Worm (Caenorhabditis elegans) whole organism, L1 larva: ENCODE data around the gene cest-32.

Source experiments
- C16A3.4 ChIP-seq: fragments of 150-350 bp; optimal IDR thresholded peaks from 2 replicates; lab custom pipeline; 2014; ENCODE audit warnings: missing biosample characterization, missing genetic modification characterization
- F16B12.6 ChIP-seq: fragments of 150-350 bp; optimal IDR thresholded peaks from 2 replicates; lab custom pipeline; 2014; ENCODE audit warnings: missing biosample characterization, missing genetic modification characterization
- Y116A8C.19 ChIP-seq: sonication (generic microtip); optimal IDR thresholded peaks from 2 replicates; lab custom pipeline; 2016; ENCODE audit warnings: missing compliant biosample characterization, missing genetic modification characterization, borderline replicate concordance
- ama-1 ChIP-seq: fragments of 150-350 bp; optimal IDR thresholded peaks from 2 replicates; lab custom pipeline; 2014
- ceh-88 ChIP-seq: fragments of 200-800 bp; sonication (Bioruptor generic); IDR thresholded peaks from 2 replicates; pipeline ENCODE4 v1.3.6; 2022; ENCODE audit warnings: missing genetic modification characterization, missing compliant biosample characterization
- dpl-1 ChIP-seq, 3 experiments: fragments of 150-350 bp in 2 of 3; sonication (generic microtip) in 1 of 3; optimal IDR thresholded peaks; 2 replicates each; lab custom pipeline; 2014 to 2017; ENCODE audit warnings: missing biosample characterization in 3 of 3, missing genetic modification characterization in 3 of 3, missing genetic modification reagents in 3 of 3
- efl-1 ChIP-seq, 4 experiments: fragments of 150-350 bp; optimal IDR thresholded peaks in 3 of 4; peaks in 1 of 4; 1 replicate in 1 of 4; 2 replicates in 3 of 4; lab custom pipeline; 2014; ENCODE audit warnings: missing biosample characterization in 2 of 4, missing genetic modification characterization in 2 of 4, missing genetic modification reagents in 2 of 4
- efl-3 ChIP-seq: fragments of 200-800 bp; sonication (Bioruptor generic); optimal IDR thresholded peaks from 2 replicates; lab custom pipeline; 2018; ENCODE audit warnings: mild to moderate bottlenecking, missing genetic modification characterization, missing compliant biosample characterization
- egl-13 ChIP-seq: sonication (generic microtip); optimal IDR thresholded peaks from 2 replicates; lab custom pipeline; 2016; ENCODE audit warnings: missing genotype, missing genetic modification reagents, missing genetic modification characterization, missing compliant biosample characterization
- egl-27 ChIP-seq, 2 experiments: fragments of 150-350 bp in 1 of 2; sonication (generic microtip); optimal IDR thresholded peaks; 3 replicates each; lab custom pipeline; 2017 to 2018; ENCODE audit warnings: missing biosample characterization in 2 of 2, missing genetic modification characterization in 2 of 2, missing genetic modification reagents in 2 of 2
- elt-3 ChIP-seq, 6 experiments: fragments of 150-350 bp in 1 of 6; sonication (generic microtip); optimal IDR thresholded peaks; 2 replicates each; lab custom pipeline; 2017 to 2018; ENCODE audit warnings: missing biosample characterization in 6 of 6, missing genetic modification characterization in 6 of 6, inconsistent platforms in 1 of 6
- ets-5 ChIP-seq: fragments of 200-800 bp; sonication (Bioruptor generic); IDR thresholded peaks from 2 replicates; pipeline ENCODE4 v1.3.6; 2022; ENCODE audit warnings: missing genetic modification characterization, missing compliant biosample characterization
- fkh-10 ChIP-seq: sonication (generic microtip); optimal IDR thresholded peaks from 2 replicates; lab custom pipeline; 2017; ENCODE audit warnings: missing biosample characterization, missing genetic modification reagents, missing genetic modification characterization
- fkh-4 ChIP-seq: sonication (generic microtip); optimal IDR thresholded peaks from 2 replicates; lab custom pipeline; 2016; ENCODE audit warnings: missing compliant biosample characterization, missing genetic modification characterization, borderline replicate concordance
- fkh-8 ChIP-seq: sonication (generic microtip); optimal IDR thresholded peaks from 2 replicates; lab custom pipeline; 2016; ENCODE audit warnings: mild to moderate bottlenecking, missing genetic modification characterization, missing compliant biosample characterization
- hlh-4 ChIP-seq: sonication (generic microtip); optimal IDR thresholded peaks from 2 replicates; lab custom pipeline; 2016; ENCODE audit warnings: mild to moderate bottlenecking, missing genetic modification characterization, missing compliant biosample characterization
- hpl-2 ChIP-seq: fragments of 150-350 bp; optimal IDR thresholded peaks from 2 replicates; lab custom pipeline; 2014; ENCODE audit warnings: missing biosample characterization, missing genetic modification reagents, missing genetic modification characterization
- irx-1 ChIP-seq: sonication (generic microtip); optimal IDR thresholded peaks from 2 replicates; lab custom pipeline; 2016; ENCODE audit warnings: missing genetic modification characterization, missing compliant biosample characterization
- isw-1 ChIP-seq: fragments of 200-800 bp; sonication (Bioruptor generic); IDR thresholded peaks from 2 replicates; pipeline ENCODE4 v1.3.6; 2022; ENCODE audit warnings: missing genetic modification characterization, missing compliant biosample characterization
- jun-1 ChIP-seq: fragments of 150-350 bp; optimal IDR thresholded peaks from 2 replicates; lab custom pipeline; 2014; ENCODE audit warnings: missing biosample characterization, missing genetic modification reagents, missing genetic modification characterization
- lin-15B ChIP-seq: fragments of 150-350 bp; sonication (generic microtip); optimal IDR thresholded peaks from 3 replicates; lab custom pipeline; 2014; ENCODE audit warnings: missing biosample characterization, missing genetic modification characterization
- lin-35 ChIP-seq, 2 experiments: fragments of 150-350 bp; optimal IDR thresholded peaks; 2 replicates each; lab custom pipeline; 2014; ENCODE audit warnings: missing biosample characterization in 2 of 2, missing genetic modification characterization in 2 of 2, missing genetic modification reagents in 2 of 2
- mab-9 ChIP-seq: fragments of 200-800 bp; sonication (Bioruptor generic); IDR thresholded peaks from 2 replicates; pipeline ENCODE4 v1.3.6; 2022; ENCODE audit warnings: missing genetic modification reagents, missing genetic modification characterization, missing compliant biosample characterization
- mdl-1 ChIP-seq, 2 experiments: fragments of 150-350 bp; optimal IDR thresholded peaks; 2 replicates each; lab custom pipeline; 2014 to 2017; ENCODE audit warnings: missing biosample characterization in 2 of 2, missing genetic modification characterization in 2 of 2, inconsistent platforms in 1 of 2
- mep-1 ChIP-seq: fragments of 150-350 bp; optimal IDR thresholded peaks from 2 replicates; lab custom pipeline; 2014; ENCODE audit warnings: missing biosample characterization, missing genetic modification characterization
- nhr-12 ChIP-seq: sonication (generic microtip); optimal IDR thresholded peaks from 2 replicates; lab custom pipeline; 2017; ENCODE audit warnings: missing biosample characterization, missing genetic modification characterization
- nhr-19 ChIP-seq: fragments of 200-800 bp; sonication (Bioruptor generic); conservative IDR thresholded peaks from 2 replicates; pipeline ENCODE4 v1.3.6; 2022; ENCODE audit warnings: missing genetic modification characterization, missing compliant biosample characterization
- nhr-20 ChIP-seq: sonication (generic microtip); optimal IDR thresholded peaks from 2 replicates; lab custom pipeline; 2016; ENCODE audit warnings: mild to moderate bottlenecking, missing genetic modification characterization, missing compliant biosample characterization
- nhr-237 ChIP-seq: fragments of 150-350 bp; optimal IDR thresholded peaks from 2 replicates; lab custom pipeline; 2014; ENCODE audit warnings: missing biosample characterization, missing genetic modification characterization
- nhr-28 ChIP-seq: fragments of 150-350 bp; optimal IDR thresholded peaks from 2 replicates; lab custom pipeline; 2014; ENCODE audit warnings: missing biosample characterization, missing genetic modification characterization
- nhr-47 ChIP-seq: sonication (generic microtip); optimal IDR thresholded peaks from 2 replicates; lab custom pipeline; 2016; ENCODE audit warnings: mild to moderate bottlenecking, missing genetic modification characterization, moderate library complexity, missing compliant biosample characterization
- nhr-71 ChIP-seq: sonication (generic microtip); optimal IDR thresholded peaks from 2 replicates; lab custom pipeline; 2016; ENCODE audit warnings: mild to moderate bottlenecking, missing genetic modification characterization, moderate library complexity, missing compliant biosample characterization
- nhr-77 ChIP-seq: fragments of 150-350 bp; optimal IDR thresholded peaks from 2 replicates; lab custom pipeline; 2014; ENCODE audit warnings: missing biosample characterization, missing genetic modification characterization
- pag-3 ChIP-seq: sonication (generic microtip); optimal IDR thresholded peaks from 2 replicates; lab custom pipeline; 2017; ENCODE audit warnings: missing genetic modification characterization, mild to moderate bottlenecking, missing compliant biosample characterization, antibody characterized with exemption, borderline replicate concordance; ENCODE audit not compliant: insufficient read depth
- pqm-1 ChIP-seq: sonication (generic microtip); optimal IDR thresholded peaks from 3 replicates; lab custom pipeline; 2017; ENCODE audit warnings: missing biosample characterization, missing genetic modification characterization
- rnt-1 ChIP-seq: sonication (generic microtip); optimal IDR thresholded peaks from 2 replicates; lab custom pipeline; 2016; ENCODE audit warnings: mild to moderate bottlenecking, missing genetic modification characterization, moderate library complexity, missing compliant biosample characterization
- skn-1 ChIP-seq: fragments of 150-350 bp; optimal IDR thresholded peaks from 2 replicates; lab custom pipeline; 2014; ENCODE audit warnings: missing biosample characterization, missing genetic modification characterization
- snu-23 ChIP-seq: sonication (generic microtip); optimal IDR thresholded peaks from 2 replicates; lab custom pipeline; 2016; ENCODE audit warnings: missing genetic modification characterization, missing compliant biosample characterization
- sox-4 ChIP-seq: sonication (generic microtip); optimal IDR thresholded peaks from 2 replicates; lab custom pipeline; 2016; ENCODE audit warnings: missing genetic modification characterization, missing compliant biosample characterization
- sptf-1 ChIP-seq: fragments of 150-350 bp; optimal IDR thresholded peaks from 2 replicates; lab custom pipeline; 2014; ENCODE audit warnings: missing biosample characterization, missing genetic modification characterization
- sup-37 ChIP-seq: fragments of 200-800 bp; sonication (Bioruptor generic); optimal IDR thresholded peaks from 2 replicates; lab custom pipeline; 2018; ENCODE audit warnings: mild to moderate bottlenecking, missing genetic modification characterization, missing compliant biosample characterization
- swsn-7 ChIP-seq: sonication (generic microtip); optimal IDR thresholded peaks from 2 replicates; lab custom pipeline; 2016; ENCODE audit warnings: missing genetic modification characterization, missing compliant biosample characterization
- tbx-2 ChIP-seq: sonication (generic microtip); optimal IDR thresholded peaks from 2 replicates; lab custom pipeline; 2016; ENCODE audit warnings: missing genetic modification characterization, missing compliant biosample characterization
- unc-30 ChIP-seq: sonication (generic microtip); optimal IDR thresholded peaks from 2 replicates; lab custom pipeline; 2017; ENCODE audit warnings: missing biosample characterization, missing genetic modification characterization
- vab-15 ChIP-seq: sonication (generic microtip); optimal IDR thresholded peaks from 2 replicates; lab custom pipeline; 2017; ENCODE audit warnings: missing genotype, mild to moderate bottlenecking, missing genetic modification characterization, missing compliant biosample characterization
- xbp-1 ChIP-seq: sonication (generic microtip); optimal IDR thresholded peaks from 2 replicates; lab custom pipeline; 2016; ENCODE audit warnings: missing genetic modification characterization, missing compliant biosample characterization
- zag-1 ChIP-seq: fragments of 150-350 bp; optimal IDR thresholded peaks from 2 replicates; lab custom pipeline; 2014; ENCODE audit warnings: missing biosample characterization, missing genetic modification characterization
- zip-4 ChIP-seq: fragments of 200-800 bp; sonication (Bioruptor generic); optimal IDR thresholded peaks from 2 replicates; lab custom pipeline; 2018; ENCODE audit warnings: mild to moderate bottlenecking, missing genetic modification characterization, moderate library complexity, missing compliant biosample characterization
- ztf-4 ChIP-seq: fragments of 150-350 bp; optimal IDR thresholded peaks from 2 replicates; lab custom pipeline; 2014; ENCODE audit warnings: missing biosample characterization, missing genetic modification characterization

The cest-32 gene

ce11 chrV:5274974-5275373 is 41.3 kb upstream of the cest-32 start (continued):
- TF ChIP-seq mdl-1 (tag; optimal IDR thresholded peaks at IDR 0.05; lab: Kevin White, UChicago) (peak in 1 of 2 experiments; percentile 32), F16B12.6 (tag; lab: Kevin White, UChicago) (no peak), nhr-28 (no peak), xbp-1 (peak; percentile 33), hpl-2 (GFP tag; lab: Kevin White, UChicago) (no peak), snu-23 (peak; percentile 34), C16A3.4 (peak; percentile 22), isw-1 (GFP tag; lab: Robert Waterston, UW) (peak; percentile 24), skn-1 (peak; percentile 35), zag-1 (tag; lab: Kevin White, UChicago) (no peak), jun-1 (tag; lab: Kevin White, UChicago) (peak; percentile 21), hlh-4 (no peak), sox-4 (tag; lab: Kevin White, UChicago) (peak; percentile 18), nhr-19 (GFP tag; lab: Robert Waterston, UW) (peak; percentile 62), ets-5 (GFP tag; lab: Robert Waterston, UW) (no peak), dpl-1 (GFP tag; optimal IDR thresholded peaks at IDR 0.05; lab: Kevin White, UChicago) (peak; percentile 71 to 81 (median 81)), nhr-237 (no peak), ama-1 (lab: Kevin White, UChicago) (no peak), nhr-12 (tag; lab: Kevin White, UChicago) (no peak), sup-37 (GFP tag; lab: Kevin White, UChicago) (no peak), rnt-1 (tag; lab: Kevin White, UChicago) (peak; percentile 74), lin-35 (GFP tag; optimal IDR thresholded peaks at IDR 0.05; lab: Kevin White, UChicago) (peak; percentile 67 to 80), nhr-20 (peak; percentile 61), sptf-1 (tag; lab: Kevin White, UChicago) (no peak), elt-3 (tag; optimal IDR thresholded peaks at IDR 0.05; lab: Kevin White, UChicago) (no peak), efl-1 (optimal IDR thresholded peaks at IDR 0.05; lab: Kevin White, UChicago) (peak; percentile 73 to 78), efl-1 (GFP tag; optimal IDR thresholded peaks at IDR 0.05 in 1 of 2; lab: Kevin White, UChicago) (peak; percentile 81 to 98), nhr-47 (peak; percentile 64), unc-30 (tag; lab: Kevin White, UChicago) (no peak), lin-15B (peak; percentile 20), pqm-1 (tag; lab: Kevin White, UChicago) (no peak), egl-13 (tag; lab: Kevin White, UChicago) (peak; percentile 5), nhr-77 (tag; lab: Kevin White, UChicago) (no peak), nhr-71 (peak; percentile 80), vab-15 (tag; lab: Kevin White, UChicago) (no peak), swsn-7 (peak; percentile 45), zip-4 (GFP tag; lab: Kevin White, UChicago) (peak; percentile 11), irx-1 (no peak), ceh-88 (no peak), fkh-4 (tag; lab: Kevin White, UChicago) (no peak), egl-27 (tag; optimal IDR thresholded peaks at IDR 0.05; lab: Kevin White, UChicago) (no peak), fkh-8 (tag; lab: Kevin White, UChicago) (peak; percentile 26)

ce11 chrV:5273770-5274169 is 40.1 kb upstream of the cest-32 start, which contains the start of gene natc-2:
natc-2 (plus strand) TSS chrV:5274070.
- TF ChIP-seq egl-13 (tag; lab: Kevin White, UChicago) (no peak), mab-9 (GFP tag; lab: Robert Waterston, UW) (no peak), sox-4 (tag; lab: Kevin White, UChicago) (no peak), fkh-8 (tag; lab: Kevin White, UChicago) (no peak), efl-1 (optimal IDR thresholded peaks at IDR 0.05; lab: Kevin White, UChicago) (no peak), efl-1 (GFP tag; optimal IDR thresholded peaks at IDR 0.05 in 1 of 2; lab: Kevin White, UChicago) (no peak), mep-1 (tag; lab: Kevin White, UChicago) (no peak), ztf-4 (no peak), nhr-71 (no peak), Y116A8C.19 (tag; lab: Kevin White, UChicago) (no peak), fkh-10 (GFP tag; lab: Kevin White, UChicago) (no peak), ets-5 (GFP tag; lab: Robert Waterston, UW) (no peak), tbx-2 (no peak), jun-1 (tag; lab: Kevin White, UChicago) (no peak), dpl-1 (GFP tag; optimal IDR thresholded peaks at IDR 0.05; lab: Kevin White, UChicago) (no peak), lin-35 (GFP tag; optimal IDR thresholded peaks at IDR 0.05; lab: Kevin White, UChicago) (no peak), ceh-88 (no peak), nhr-47 (no peak), rnt-1 (tag; lab: Kevin White, UChicago) (no peak), pag-3 (no peak), efl-3 (GFP tag; lab: Kevin White, UChicago) (no peak)
